Fruit fly (Drosophila melanogaster) whole organism, embryonic: ENCODE measurements around the gene Flad1.
A peak's percentile ranks its signal among the peaks of the same experiment; 100 is the strongest.

ENCODE experiments used
- Atf-2 ChIP-seq: fragments of 200-800 bp; sonication (Bioruptor generic); optimal IDR thresholded peaks from 2 replicates; lab custom pipeline; 2016; ENCODE audit warnings: missing biosample characterization, missing genetic modification characterization
- Bgb ChIP-seq: fragments of 200-800 bp; sonication (Bioruptor generic); IDR thresholded peaks from 2 replicates; pipeline ENCODE4 v1.3.6; 2022; ENCODE audit warnings: missing biosample characterization, missing genetic modification characterization; ENCODE audit not compliant: partially characterized antibody
- CG1024 ChIP-seq: fragments of 200-800 bp; sonication (Bioruptor generic); IDR thresholded peaks from 2 replicates; pipeline ENCODE4 v1.3.6; 2022; ENCODE audit warnings: missing biosample characterization, missing genetic modification characterization
- CG11695 ChIP-seq: fragments of 200-800 bp; sonication (Bioruptor generic); IDR thresholded peaks from 3 replicates; pipeline ENCODE4 v1.3.6; 2022; ENCODE audit warnings: missing biosample characterization, missing genetic modification characterization
- CG14710 ChIP-seq: fragments of 200-800 bp; sonication (Bioruptor generic); optimal IDR thresholded peaks from 3 replicates; lab custom pipeline; 2019; ENCODE audit warnings: missing biosample characterization, mild to moderate bottlenecking, missing genetic modification characterization, moderate library complexity
- CG14860 ChIP-seq: fragments of 200-800 bp; sonication (Bioruptor generic); IDR thresholded peaks from 3 replicates; pipeline ENCODE4 v1.3.6; 2022; ENCODE audit warnings: missing biosample characterization, missing genetic modification characterization; ENCODE audit not compliant: partially characterized antibody
- CG15479 ChIP-seq: fragments of 200-800 bp; sonication (Bioruptor generic); optimal IDR thresholded peaks from 3 replicates; lab custom pipeline; 2019; ENCODE audit warnings: missing biosample characterization, mild to moderate bottlenecking, missing genetic modification characterization, moderate library complexity
- CG15514 ChIP-seq: fragments of 200-800 bp; sonication (Bioruptor generic); optimal IDR thresholded peaks from 3 replicates; lab custom pipeline; 2017; ENCODE audit warnings: missing biosample characterization, missing genetic modification characterization, mild to moderate bottlenecking, moderate library complexity, missing genetic modification reagents
- CG15601 ChIP-seq: fragments of 200-800 bp; sonication (Bioruptor generic); optimal IDR thresholded peaks from 3 replicates; lab custom pipeline; 2019; ENCODE audit warnings: missing biosample characterization, mild to moderate bottlenecking, missing genetic modification characterization, moderate library complexity
- CG1603 ChIP-seq: fragments of 200-800 bp; sonication (Bioruptor generic); optimal IDR thresholded peaks from 2 replicates; lab custom pipeline; 2019; ENCODE audit warnings: missing biosample characterization, mild to moderate bottlenecking, missing genetic modification characterization, moderate library complexity
- CG1647 ChIP-seq: fragments of 200-800 bp; sonication (Bioruptor generic); optimal IDR thresholded peaks from 3 replicates; lab custom pipeline; 2016; ENCODE audit warnings: missing biosample characterization, missing genetic modification characterization
- CG17328 ChIP-seq: fragments of 200-800 bp; sonication (Bioruptor generic); IDR thresholded peaks from 2 replicates; pipeline ENCODE4 v1.3.6; 2022; ENCODE audit warnings: missing biosample characterization, missing genetic modification characterization
- CG17829 ChIP-seq: fragments of 200-800 bp; optimal IDR thresholded peaks from 2 replicates; lab custom pipeline; 2019; ENCODE audit warnings: missing biosample characterization, mild to moderate bottlenecking, missing genetic modification characterization, moderate library complexity
- CG18262 ChIP-seq: fragments of 200-800 bp; optimal IDR thresholded peaks from 3 replicates; lab custom pipeline; 2019; ENCODE audit warnings: missing biosample characterization, mild to moderate bottlenecking, missing genetic modification characterization, moderate library complexity
- CG18476 ChIP-seq: fragments of 200-800 bp; sonication (Bioruptor generic); optimal IDR thresholded peaks from 2 replicates; lab custom pipeline; 2016; ENCODE audit warnings: missing biosample characterization, mild to moderate bottlenecking, missing genetic modification characterization
- CG2116 ChIP-seq: fragments of 200-800 bp; sonication (Bioruptor generic); optimal IDR thresholded peaks from 3 replicates; lab custom pipeline; 2018; ENCODE audit warnings: missing biosample characterization, mild to moderate bottlenecking, missing genetic modification characterization
- CG31365 ChIP-seq: fragments of 200-800 bp; sonication (Bioruptor generic); optimal IDR thresholded peaks from 2 replicates; lab custom pipeline; 2018; ENCODE audit warnings: missing biosample characterization, mild to moderate bottlenecking, missing genetic modification characterization
- CG4282 ChIP-seq: fragments of 200-800 bp; sonication (Bioruptor generic); optimal IDR thresholded peaks from 2 replicates; lab custom pipeline; 2016; ENCODE audit warnings: missing biosample characterization, missing genetic modification characterization
- CG4328 ChIP-seq: fragments of 200-800 bp; sonication (Bioruptor generic); optimal IDR thresholded peaks from 3 replicates; lab custom pipeline; 2017; ENCODE audit warnings: missing biosample characterization, missing genetic modification reagents, missing genetic modification characterization
- CG43689 ChIP-seq: fragments of 200-800 bp; sonication (Bioruptor generic); IDR thresholded peaks from 2 replicates; pipeline ENCODE4 v1.3.6; 2022; ENCODE audit warnings: missing biosample characterization, missing genetic modification characterization
- CG4424 ChIP-seq: fragments of 200-800 bp; sonication (Bioruptor generic); optimal IDR thresholded peaks from 3 replicates; lab custom pipeline; 2016; ENCODE audit warnings: missing biosample characterization, missing genetic modification characterization
- CG4730 ChIP-seq: fragments of 200-800 bp; sonication (Bioruptor generic); IDR thresholded peaks from 2 replicates; pipeline ENCODE4 v1.3.6; 2022; ENCODE audit warnings: missing biosample characterization, missing genetic modification characterization
- CG7372 ChIP-seq: fragments of 200-800 bp; sonication (Bioruptor generic); IDR thresholded peaks from 2 replicates; pipeline ENCODE4 v1.3.6; 2022; ENCODE audit warnings: missing biosample characterization, missing genetic modification characterization
- CG7556 ChIP-seq: fragments of 200-800 bp; sonication (Bioruptor generic); optimal IDR thresholded peaks from 2 replicates; lab custom pipeline; 2017; ENCODE audit warnings: missing biosample characterization, mild to moderate bottlenecking, missing genetic modification characterization
- CG9817 ChIP-seq: fragments of 200-800 bp; sonication (Bioruptor generic); optimal IDR thresholded peaks from 2 replicates; lab custom pipeline; 2018; ENCODE audit warnings: missing biosample characterization, mild to moderate bottlenecking, missing genetic modification characterization, moderate library complexity
- CkIIα-i1 ChIP-seq: fragments of 200-800 bp; sonication (Bioruptor generic); IDR thresholded peaks from 2 replicates; pipeline ENCODE4 v1.3.6; 2022; ENCODE audit warnings: missing biosample characterization, missing genetic modification characterization
- D ChIP-seq, 2 experiments: fragments of 200-800 bp in 1 of 2; fragments of >200 bp in 1 of 2; sonication (Bioruptor generic) in 1 of 2; optimal IDR thresholded peaks; 2 replicates in 1 of 2; 3 replicates in 1 of 2; lab custom pipeline; 2017; ENCODE audit warnings: mild to moderate bottlenecking in 1 of 2, missing biosample characterization in 1 of 2, missing genetic modification characterization in 1 of 2, missing genetic modification reagents in 1 of 2
- D19B ChIP-seq: fragments of 200-800 bp; sonication (Bioruptor generic); optimal IDR thresholded peaks from 2 replicates; lab custom pipeline; 2017; ENCODE audit warnings: missing biosample characterization, mild to moderate bottlenecking, missing genetic modification characterization
- Dbx ChIP-seq: fragments of 200-800 bp; sonication (Bioruptor generic); IDR thresholded peaks from 3 replicates; pipeline ENCODE4 v1.3.6; 2022; ENCODE audit warnings: missing biosample characterization, missing genetic modification characterization
- Deaf1 ChIP-seq: fragments of 200-800 bp; optimal IDR thresholded peaks from 3 replicates; lab custom pipeline; 2019; ENCODE audit warnings: missing biosample characterization, mild to moderate bottlenecking, missing genetic modification characterization, moderate library complexity
- Lim3 ChIP-seq: fragments of 200-800 bp; sonication (Bioruptor generic); IDR thresholded peaks from 2 replicates; pipeline ENCODE4 v1.3.6; 2022; ENCODE audit warnings: missing biosample characterization, missing genetic modification characterization
- NC2β ChIP-seq: fragments of 200-800 bp; sonication (Bioruptor generic); optimal IDR thresholded peaks from 2 replicates; lab custom pipeline; 2016; ENCODE audit warnings: missing biosample characterization, missing genetic modification characterization
- Opbp ChIP-seq: fragments of 200-800 bp; sonication (Bioruptor generic); IDR thresholded peaks from 3 replicates; pipeline ENCODE4 v1.3.6; 2022; ENCODE audit warnings: missing biosample characterization, missing genetic modification characterization; ENCODE audit not compliant: partially characterized antibody
- Poxn ChIP-seq: fragments of 200-800 bp; sonication (Bioruptor generic); IDR thresholded peaks from 2 replicates; pipeline ENCODE4 v1.3.6; 2022; ENCODE audit warnings: missing biosample characterization, missing genetic modification characterization
- Sry-β ChIP-seq: fragments of 200-800 bp; sonication (Bioruptor generic); optimal IDR thresholded peaks from 2 replicates; lab custom pipeline; 2018; ENCODE audit warnings: missing biosample characterization, mild to moderate bottlenecking, missing genetic modification characterization, moderate library complexity
- bigmax ChIP-seq: fragments of 200-800 bp; sonication (Bioruptor generic); optimal IDR thresholded peaks from 2 replicates; lab custom pipeline; 2018; ENCODE audit warnings: missing biosample characterization, mild to moderate bottlenecking, missing genetic modification characterization
- bsh ChIP-seq, 2 experiments: fragments of 200-800 bp; sonication (Bioruptor generic); optimal IDR thresholded peaks; 2 replicates each; lab custom pipeline; 2017 to 2018; ENCODE audit warnings: mild to moderate bottlenecking in 2 of 2, missing biosample characterization in 2 of 2, missing genetic modification characterization in 2 of 2, moderate library complexity in 1 of 2
- chm ChIP-seq: fragments of 200-800 bp; sonication (Bioruptor generic); IDR thresholded peaks from 2 replicates; pipeline ENCODE4 v1.3.6; 2022; ENCODE audit warnings: missing biosample characterization, missing genetic modification characterization
- ci ChIP-seq: fragments of 200-800 bp; sonication (Bioruptor generic); IDR thresholded peaks from 3 replicates; pipeline ENCODE4 v1.3.6; 2022; ENCODE audit warnings: missing biosample characterization, missing genetic modification characterization
- corto ChIP-seq: fragments of 200-800 bp; sonication (Bioruptor generic); optimal IDR thresholded peaks from 2 replicates; lab custom pipeline; 2016; ENCODE audit warnings: missing biosample characterization, mild to moderate bottlenecking, missing genetic modification characterization, moderate library complexity
- dmrt11E ChIP-seq: fragments of 200-800 bp; sonication (Bioruptor generic); optimal IDR thresholded peaks from 3 replicates; lab custom pipeline; 2018; ENCODE audit warnings: missing biosample characterization, mild to moderate bottlenecking, missing genetic modification characterization, moderate library complexity
- fd102C ChIP-seq: fragments of 200-800 bp; sonication (Bioruptor generic); optimal IDR thresholded peaks from 2 replicates; lab custom pipeline; 2018; ENCODE audit warnings: missing biosample characterization, mild to moderate bottlenecking, missing genetic modification characterization, moderate library complexity
- ftz-f1 ChIP-seq: fragments of 200-800 bp; sonication (Bioruptor generic); optimal IDR thresholded peaks from 2 replicates; lab custom pipeline; 2016; ENCODE audit warnings: missing biosample characterization, missing genetic modification characterization
- mam ChIP-seq: fragments of 200-800 bp; sonication (Bioruptor generic); optimal IDR thresholded peaks from 3 replicates; lab custom pipeline; 2016; ENCODE audit warnings: missing biosample characterization, missing genetic modification characterization
- pho ChIP-seq: fragments of 200-800 bp; sonication (Bioruptor generic); optimal IDR thresholded peaks from 2 replicates; lab custom pipeline; 2016; ENCODE audit warnings: missing biosample characterization, missing genetic modification characterization
- prd ChIP-seq, 3 experiments: fragments of >200 bp in 2 of 3; fragments of 200-800 bp in 1 of 3; sonication (Bioruptor generic) in 1 of 3; optimal IDR thresholded peaks in 2 of 3; IDR thresholded peaks in 1 of 3; 2 replicates in 2 of 3; 3 replicates in 1 of 3; pipeline versions ENCODE4 v1.3.6 to Lab custom; 2017 to 2022; ENCODE audit warnings: missing biosample characterization in 1 of 3, missing genetic modification characterization in 1 of 3
- sens-2 ChIP-seq: fragments of 200-800 bp; sonication (Bioruptor generic); IDR thresholded peaks from 2 replicates; pipeline ENCODE4 v1.3.6; 2022; ENCODE audit warnings: missing biosample characterization, missing genetic modification characterization
- tgo ChIP-seq: fragments of 200-800 bp; sonication (Bioruptor generic); IDR thresholded peaks from 3 replicates; pipeline ENCODE4 v1.3.6; 2022; ENCODE audit warnings: missing biosample characterization, missing genetic modification characterization
- zen2 ChIP-seq: fragments of 200-800 bp; sonication (Bioruptor generic); IDR thresholded peaks from 3 replicates; pipeline ENCODE4 v1.3.6; 2022; ENCODE audit warnings: missing biosample characterization, missing genetic modification characterization; ENCODE audit not compliant: partially characterized antibody
- zf30C ChIP-seq: fragments of 200-800 bp; sonication (Bioruptor generic); optimal IDR thresholded peaks from 3 replicates; lab custom pipeline; 2018; ENCODE audit warnings: missing biosample characterization, mild to moderate bottlenecking, missing genetic modification characterization

Flad1 gene

DNA sequence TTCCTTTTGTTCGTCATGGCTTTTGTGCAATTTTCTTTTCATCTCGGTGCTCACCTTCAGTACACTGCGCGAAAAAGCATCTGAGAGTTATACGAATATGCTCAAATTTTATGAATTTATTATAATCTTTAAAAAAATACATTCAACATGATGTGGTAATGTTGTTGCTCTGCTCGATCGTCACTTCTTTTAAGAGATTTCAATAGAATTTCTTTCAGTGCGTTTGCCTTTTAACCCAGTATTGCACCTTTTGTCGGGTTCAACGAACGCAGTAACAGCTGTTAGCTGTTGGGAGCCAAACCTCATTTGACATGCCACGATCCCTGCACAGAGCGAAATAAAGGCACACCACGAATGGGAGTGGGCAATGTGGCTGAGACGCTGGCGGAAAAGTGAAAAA is 36.6 kb upstream of the Flad1 start (continued):
- TF ChIP-seq CG17328 (GFP tag; lab: Robert Waterston, UW) (peak; percentile 57), CG14710 (peak; percentile 30), Bgb (GFP tag; lab: Robert Waterston, UW) (no peak), D (optimal IDR thresholded peaks at IDR 0.05; lab: Kevin White, UChicago) (no peak), D (GFP tag; optimal IDR thresholded peaks at IDR 0.05; lab: Kevin White, UChicago) (peak; percentile 22), CG4424 (GFP tag; lab: Kevin White, UChicago) (peak; percentile 18), ftz-f1 (no peak), pho (GFP tag; lab: Kevin White, UChicago) (no peak), CG43689 (GFP tag; lab: Robert Waterston, UW) (no peak), zen2 (GFP tag; lab: Robert Waterston, UW) (no peak), Dbx (GFP tag; lab: Robert Waterston, UW) (no peak), CG18476 (GFP tag; lab: Kevin White, UChicago) (peak; percentile 7), CG1603 (tag; lab: Kevin White, UChicago) (peak; percentile 25), CG15514 (GFP tag; lab: Kevin White, UChicago) (no peak), Opbp (GFP tag; lab: Robert Waterston, UW) (no peak), NC2β (GFP tag; lab: Kevin White, UChicago) (no peak), CG31365 (no peak), bigmax (GFP tag; lab: Kevin White, UChicago) (no peak), bsh (GFP tag; optimal IDR thresholded peaks at IDR 0.05; lab: Kevin White, UChicago) (peak in 1 of 2 experiments; percentile 19), CG11695 (GFP tag; lab: Robert Waterston, UW) (no peak), CG18262 (tag; lab: Kevin White, UChicago) (peak; percentile 39), prd (optimal IDR thresholded peaks at IDR 0.05; lab: Kevin White, UChicago) (no peak), prd (GFP tag; IDR thresholded peaks at IDR 0.05; lab: Robert Waterston, UW) (peak; percentile 86), Atf-2 (no peak), ci (GFP tag; lab: Robert Waterston, UW) (peak; percentile 47; the same call in 1 of the 3 replicates), CG15479 (GFP tag; lab: Kevin White, UChicago) (no peak), CkIIα-i1 (GFP tag; lab: Robert Waterston, UW) (no peak), CG1024 (GFP tag; lab: Robert Waterston, UW) (no peak), zf30C (peak; percentile 61), D19B (GFP tag; lab: Kevin White, UChicago) (no peak), CG4282 (GFP tag; lab: Kevin White, UChicago) (no peak), CG9817 (tag; lab: Kevin White, UChicago) (no peak), CG2116 (GFP tag; lab: Kevin White, UChicago) (no peak), CG15601 (tag; lab: Kevin White, UChicago) (no peak), corto (GFP tag; lab: Kevin White, UChicago) (no peak), mam (GFP tag; lab: Kevin White, UChicago) (no peak), dmrt11E (tag; lab: Kevin White, UChicago) (peak; percentile 62), CG7556 (peak; percentile 14), Poxn (no peak), Deaf1 (no peak), CG17829 (tag; lab: Kevin White, UChicago) (peak; percentile 17), Lim3 (GFP tag; lab: Robert Waterston, UW) (no peak), CG1647 (no peak), CG4730 (no peak), chm (no peak), Sry-β (GFP tag; lab: Kevin White, UChicago) (no peak), CG7372 (GFP tag; lab: Robert Waterston, UW) (no peak), fd102C (GFP tag; lab: Kevin White, UChicago) (peak; percentile 0), tgo (GFP tag; lab: Robert Waterston, UW) (no peak), sens-2 (GFP tag; lab: Robert Waterston, UW) (no peak), CG4328 (GFP tag; lab: Kevin White, UChicago) (no peak), CG14860 (GFP tag; lab: Robert Waterston, UW) (no peak)
